Worm (Caenorhabditis elegans): ENCODE results near the gene kgb-1.

DNA sequence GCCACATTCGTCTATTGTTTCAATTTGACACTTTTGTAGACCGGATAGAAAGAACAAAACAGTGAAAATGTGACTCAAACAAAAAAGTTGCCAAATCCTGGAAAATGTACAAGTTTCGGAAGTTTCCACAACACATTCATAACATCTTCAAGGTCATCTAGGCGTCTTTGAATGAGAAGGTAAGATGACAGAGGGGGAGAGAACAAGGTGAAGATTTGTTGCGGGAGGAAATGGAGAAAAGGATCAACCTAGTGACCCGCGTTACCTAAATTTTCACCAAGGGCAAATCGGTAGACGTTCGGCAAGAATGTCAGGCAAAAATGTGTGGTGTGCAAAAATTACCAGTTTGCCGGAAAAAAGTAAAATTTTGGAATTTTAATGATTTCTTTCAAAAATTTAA, 32.0 kb downstream of the kgb-1 start:
- TF ChIP-seq unc-39 (tag; optimal IDR thresholded peaks at IDR 0.05), result no peak
- no peak for TF ChIP-seq dpl-1 (GFP tag; optimal IDR thresholded peaks at IDR 0.05)
- TF ChIP-seq zag-1 (tag; optimal IDR thresholded peaks at IDR 0.05), result no peak
- no peak for TF ChIP-seq aly-2 (tag; optimal IDR thresholded peaks at IDR 0.05)
- no peak for TF ChIP-seq Y48G9A.11 (GFP tag; IDR thresholded peaks at IDR 0.05)
- TF ChIP-seq zfp-2 (tag; optimal IDR thresholded peaks at IDR 0.05), result no peak
